Fruit fly (Drosophila melanogaster) whole organism, adult: Measurements from ENCODE around the gene CG12253.

Experiments used
- CG12768 ChIP-seq: fragments of 200-800 bp; sonication (Bioruptor generic); optimal IDR thresholded peaks from 2 replicates; lab custom pipeline; 2017; ENCODE audit warnings: missing biosample characterization, missing genetic modification characterization, mild to moderate bottlenecking, moderate library complexity, missing genetic modification reagents
- CG14711 ChIP-seq: fragments of 200-800 bp; sonication (Bioruptor generic); optimal IDR thresholded peaks from 2 replicates; lab custom pipeline; 2018; ENCODE audit warnings: missing biosample characterization, mild to moderate bottlenecking, missing genetic modification characterization, moderate library complexity
- CG1620 ChIP-seq: fragments of 200-800 bp; sonication (Bioruptor generic); optimal IDR thresholded peaks from 2 replicates; lab custom pipeline; 2016; ENCODE audit warnings: missing biosample characterization, missing genetic modification characterization
- CG33017 ChIP-seq: fragments of 200-800 bp; sonication (Bioruptor generic); optimal IDR thresholded peaks from 2 replicates; lab custom pipeline; 2018; ENCODE audit warnings: missing biosample characterization, mild to moderate bottlenecking, missing genetic modification characterization, moderate library complexity
- CG5204 ChIP-seq: fragments of 200-800 bp; sonication (Bioruptor generic); optimal IDR thresholded peaks from 2 replicates; lab custom pipeline; 2016; ENCODE audit warnings: missing biosample characterization, missing genetic modification characterization
- CG7101 ChIP-seq: fragments of 200-800 bp; sonication (Bioruptor generic); optimal IDR thresholded peaks from 2 replicates; lab custom pipeline; 2018; ENCODE audit warnings: missing biosample characterization, mild to moderate bottlenecking, missing genetic modification characterization, moderate library complexity
- cic ChIP-seq: fragments of 200-800 bp; sonication (Bioruptor generic); optimal IDR thresholded peaks from 2 replicates; lab custom pipeline; 2017; ENCODE audit warnings: missing biosample characterization, mild to moderate bottlenecking, missing genetic modification characterization, moderate library complexity
- tj ChIP-seq: fragments of 200-800 bp; sonication (Bioruptor generic); optimal IDR thresholded peaks from 3 replicates; lab custom pipeline; 2017; ENCODE audit warnings: missing biosample characterization, mild to moderate bottlenecking, missing genetic modification characterization, moderate library complexity
- toe ChIP-seq: fragments of 200-800 bp; sonication (Bioruptor generic); optimal IDR thresholded peaks from 2 replicates; lab custom pipeline; 2016; ENCODE audit warnings: missing biosample characterization, missing genetic modification characterization

dm6 chr2L:11010999-11011398 is 23.4 kb downstream of the CG12253 start, which contains the start of the genes Art8 and dUTPase:
- TF ChIP-seq CG33017 (tag; lab: Kevin White, UChicago) (peak; percentile 68), CG7101 (tag; lab: Kevin White, UChicago) (peak; percentile 81), CG12768 (peak; percentile 15), toe (GFP tag; lab: Kevin White, UChicago) (peak; percentile 64), CG5204 (no peak), CG14711 (tag; lab: Kevin White, UChicago) (peak; percentile 91), cic (no peak), tj (peak; percentile 66), CG1620 (peak; percentile 51)
